Fruit fly (Drosophila melanogaster) whole organism, adult: ENCODE measurements around the gene CG3529.

ENCODE experiments used
- CG12768 ChIP-seq: fragments of 200-800 bp; sonication (Bioruptor generic); optimal IDR thresholded peaks from 2 replicates; lab custom pipeline; 2017; ENCODE audit warnings: missing biosample characterization, missing genetic modification characterization, mild to moderate bottlenecking, moderate library complexity, missing genetic modification reagents
- Clk ChIP-seq: fragments of 200-800 bp; sonication (Bioruptor generic); optimal IDR thresholded peaks from 2 replicates; lab custom pipeline; 2017; ENCODE audit warnings: missing biosample characterization, missing genetic modification characterization
- ovo ChIP-seq: fragments of 200-800 bp; sonication (Bioruptor generic); optimal IDR thresholded peaks from 2 replicates; lab custom pipeline; 2016; ENCODE audit warnings: missing biosample characterization, missing genetic modification characterization

- no peak for TF ChIP-seq Clk (GFP tag; lab: Kevin White, UChicago)
- TF ChIP-seq CG12768 (GFP tag; lab: Kevin White, UChicago) = no peak
- TF ChIP-seq ovo (GFP tag; lab: Kevin White, UChicago) = no peak
Measured at dm6 chr3L:9420819-9421130, 25.9 kb upstream of the CG3529 start.
